Worm (Caenorhabditis elegans): Measurements from ENCODE around the gene K09C6.7.

- no peak for TF ChIP-seq dao-5 (tag; optimal IDR thresholded peaks at IDR 0.05)
- TF ChIP-seq him-1 (tag; optimal IDR thresholded peaks at IDR 0.05), result no peak
Measured at ce11 chrV:803472-803871, 35.4 kb downstream of the K09C6.7 start.
